Worm (Caenorhabditis elegans): ENCODE data around the gene Y15E3A.3.

ce11 chrX:15312681-15313080, 12.9 kb downstream of the Y15E3A.3 start:
- TF ChIP-seq pha-4 (tag; optimal IDR thresholded peaks at IDR 0.05): no peak
- no peak for TF ChIP-seq nhr-12 (tag; optimal IDR thresholded peaks at IDR 0.05)
- TF ChIP-seq lin-15B (tag; optimal IDR thresholded peaks at IDR 0.05): no peak
- TF ChIP-seq pqm-1 (tag; optimal IDR thresholded peaks at IDR 0.05): no peak
- TF ChIP-seq ztf-11 (tag; optimal IDR thresholded peaks at IDR 0.05): no peak
- TF ChIP-seq unc-39 (tag; optimal IDR thresholded peaks at IDR 0.05): no peak
